Worm (Caenorhabditis elegans) whole organism, L1 larva: ENCODE data around the gene C51E3.6.

ENCODE experiments used
- ama-1 ChIP-seq: fragments of 150-350 bp; optimal IDR thresholded peaks from 2 replicates; lab custom pipeline; 2014
- blmp-1 ChIP-seq: fragments of 150-350 bp; optimal IDR thresholded peaks from 2 replicates; lab custom pipeline; 2014; ENCODE audit warnings: missing biosample characterization, missing genetic modification characterization
- ceh-82 ChIP-seq, 3 experiments: fragments of 150-350 bp in 1 of 3; sonication (generic microtip) in 2 of 3; optimal IDR thresholded peaks; 2 replicates each; lab custom pipeline; 2014 to 2017; ENCODE audit warnings: missing biosample characterization in 3 of 3, missing genetic modification characterization in 3 of 3
- fkh-4 ChIP-seq: sonication (generic microtip); optimal IDR thresholded peaks from 2 replicates; lab custom pipeline; 2016; ENCODE audit warnings: missing compliant biosample characterization, missing genetic modification characterization, borderline replicate concordance
- lin-39 ChIP-seq: fragments of 150-350 bp; optimal IDR thresholded peaks from 2 replicates; lab custom pipeline; 2014; ENCODE audit warnings: missing biosample characterization, missing genetic modification reagents, missing genetic modification characterization
- nhr-11 ChIP-seq: fragments of 150-350 bp; optimal IDR thresholded peaks from 2 replicates; lab custom pipeline; 2014; ENCODE audit warnings: missing biosample characterization, missing genetic modification characterization
- nhr-84 ChIP-seq: sonication (generic microtip); optimal IDR thresholded peaks from 2 replicates; lab custom pipeline; 2017; ENCODE audit warnings: missing biosample characterization, missing genetic modification characterization
- pag-3 ChIP-seq: sonication (generic microtip); optimal IDR thresholded peaks from 2 replicates; lab custom pipeline; 2017; ENCODE audit warnings: missing genetic modification characterization, mild to moderate bottlenecking, missing compliant biosample characterization, antibody characterized with exemption, borderline replicate concordance; ENCODE audit not compliant: insufficient read depth
- snpc-4 ChIP-seq: fragments of 150-350 bp; optimal IDR thresholded peaks from 2 replicates; lab custom pipeline; 2014; ENCODE audit warnings: missing biosample characterization, missing genetic modification characterization
- ztf-4 ChIP-seq: fragments of 150-350 bp; optimal IDR thresholded peaks from 2 replicates; lab custom pipeline; 2014; ENCODE audit warnings: missing biosample characterization, missing genetic modification characterization

- TF ChIP-seq fkh-4 (tag; lab: Kevin White, UChicago) (no peak), lin-39 (tag; lab: Kevin White, UChicago) (no peak), nhr-84 (no peak), ztf-4 (tag; lab: Kevin White, UChicago) (peak; percentile 76), ceh-82 (tag; optimal IDR thresholded peaks at IDR 0.05; lab: Kevin White, UChicago) (peak; percentile 44 to 81 (median 54)), ama-1 (lab: Kevin White, UChicago) (no peak), blmp-1 (tag; lab: Kevin White, UChicago) (no peak), pag-3 (no peak), snpc-4 (tag; lab: Kevin White, UChicago) (peak; percentile 45), nhr-11 (tag; lab: Kevin White, UChicago) (no peak)
Measured at ce11 chrV:10174632-10175075, 8.4 kb upstream of the C51E3.6 start.
